Worm (Caenorhabditis elegans) whole organism, L2 larva: Measurements from ENCODE around the gene E01G6.1.
"Not testable (repeated sequence)": the region's sequence is repeated elsewhere in the genome, so short reads cannot be mapped to it uniquely, and the experiment has no call there.

ENCODE experiments used
- C34F6.9 ChIP-seq: fragments of 150-350 bp; optimal IDR thresholded peaks from 2 replicates; lab custom pipeline; 2014; ENCODE audit warnings: missing biosample characterization, missing genetic modification characterization
- F13H6.1 ChIP-seq: sonication (generic microtip); optimal IDR thresholded peaks from 2 replicates; lab custom pipeline; 2016; ENCODE audit warnings: missing genetic modification characterization, missing compliant biosample characterization
- R02D3.7 ChIP-seq: fragments of 150-350 bp; optimal IDR thresholded peaks from 2 replicates; lab custom pipeline; 2014; ENCODE audit warnings: missing biosample characterization, missing genetic modification characterization
- Y55F3AM.14 ChIP-seq: fragments of 200-800 bp; sonication (Bioruptor generic); optimal IDR thresholded peaks from 2 replicates; lab custom pipeline; 2018; ENCODE audit warnings: mild to moderate bottlenecking, missing genetic modification characterization, missing compliant biosample characterization
- ZK546.5 ChIP-seq: sonication (generic microtip); optimal IDR thresholded peaks from 2 replicates; lab custom pipeline; 2017; ENCODE audit warnings: missing biosample characterization, missing genetic modification characterization
- ama-1 ChIP-seq: fragments of 150-350 bp; optimal IDR thresholded peaks from 2 replicates; lab custom pipeline; 2018; ENCODE audit warnings: inconsistent platforms
- egl-27 ChIP-seq: sonication (generic microtip); optimal IDR thresholded peaks from 3 replicates; lab custom pipeline; 2017; ENCODE audit warnings: missing biosample characterization, missing genetic modification reagents, missing genetic modification characterization
- elt-3 ChIP-seq: sonication (generic microtip); optimal IDR thresholded peaks from 2 replicates; lab custom pipeline; 2017; ENCODE audit warnings: missing biosample characterization, missing genetic modification characterization
- fos-1 ChIP-seq: fragments of 150-350 bp; optimal IDR thresholded peaks from 2 replicates; lab custom pipeline; 2014; ENCODE audit warnings: missing biosample characterization, missing genetic modification characterization
- gmeb-1 ChIP-seq: fragments of 150-350 bp; optimal IDR thresholded peaks from 2 replicates; lab custom pipeline; 2014; ENCODE audit warnings: missing biosample characterization, missing genetic modification characterization
- lin-11 ChIP-seq: fragments of 150-350 bp; sonication (generic microtip); optimal IDR thresholded peaks from 2 replicates; lab custom pipeline; 2014; ENCODE audit warnings: missing biosample characterization, missing genetic modification characterization, inconsistent platforms, mixed read lengths
- lin-39 ChIP-seq: fragments of 150-350 bp; optimal IDR thresholded peaks from 2 replicates; lab custom pipeline; 2014; ENCODE audit warnings: missing biosample characterization, missing genetic modification reagents, missing genetic modification characterization
- lsy-2 ChIP-seq, 2 experiments: fragments of 150-350 bp in 1 of 2; sonication (generic microtip) in 1 of 2; optimal IDR thresholded peaks; 2 replicates each; lab custom pipeline; 2014 to 2017; ENCODE audit warnings: missing biosample characterization in 2 of 2, missing genetic modification characterization in 2 of 2
- mab-5 ChIP-seq: fragments of 150-350 bp; optimal IDR thresholded peaks from 2 replicates; lab custom pipeline; 2014; ENCODE audit warnings: missing biosample characterization, missing genetic modification characterization
- mbf-1 ChIP-seq: sonication (generic microtip); optimal IDR thresholded peaks from 2 replicates; lab custom pipeline; 2017; ENCODE audit warnings: missing biosample characterization, missing genetic modification characterization
- mdl-1 ChIP-seq, 2 experiments: fragments of 150-350 bp in 1 of 2; sonication (generic microtip) in 1 of 2; optimal IDR thresholded peaks; 2 replicates each; lab custom pipeline; 2017; ENCODE audit warnings: missing biosample characterization in 2 of 2, missing genetic modification characterization in 2 of 2
- nhr-10 ChIP-seq: sonication (generic microtip); optimal IDR thresholded peaks from 2 replicates; lab custom pipeline; 2017; ENCODE audit warnings: missing biosample characterization, missing genetic modification characterization
- nhr-12 ChIP-seq: fragments of 150-350 bp; optimal IDR thresholded peaks from 2 replicates; lab custom pipeline; 2014; ENCODE audit warnings: missing biosample characterization, missing genetic modification characterization
- nhr-129 ChIP-seq: fragments of 150-350 bp; optimal IDR thresholded peaks from 2 replicates; lab custom pipeline; 2014; ENCODE audit warnings: missing biosample characterization, missing genetic modification characterization
- nhr-21 ChIP-seq: fragments of 150-350 bp; optimal IDR thresholded peaks from 2 replicates; lab custom pipeline; 2014; ENCODE audit warnings: missing biosample characterization, missing genetic modification characterization
- nhr-23 ChIP-seq: fragments of 150-350 bp; optimal IDR thresholded peaks from 2 replicates; lab custom pipeline; 2014; ENCODE audit warnings: missing biosample characterization, missing genetic modification reagents, missing genetic modification characterization
- nhr-237 ChIP-seq: fragments of 150-350 bp; optimal IDR thresholded peaks from 2 replicates; lab custom pipeline; 2014; ENCODE audit warnings: missing biosample characterization, missing genetic modification characterization
- nhr-25 ChIP-seq: fragments of 150-350 bp; sonication (generic microtip); optimal IDR thresholded peaks from 3 replicates; lab custom pipeline; 2014; ENCODE audit warnings: missing biosample characterization, missing genetic modification characterization
- peb-1 ChIP-seq: fragments of 150-350 bp; optimal IDR thresholded peaks from 2 replicates; lab custom pipeline; 2014; ENCODE audit warnings: missing biosample characterization, missing genetic modification characterization
- sem-4 ChIP-seq: fragments of 150-350 bp; optimal IDR thresholded peaks from 2 replicates; lab custom pipeline; 2014; ENCODE audit warnings: missing biosample characterization, missing genetic modification reagents, missing genetic modification characterization
- skn-1 ChIP-seq: sonication (generic microtip); optimal IDR thresholded peaks from 2 replicates; lab custom pipeline; 2017; ENCODE audit warnings: missing biosample characterization, missing genetic modification characterization
- sma-3 ChIP-seq: sonication (generic microtip); optimal IDR thresholded peaks from 2 replicates; lab custom pipeline; 2016; ENCODE audit warnings: missing genetic modification reagents, missing genetic modification characterization, missing compliant biosample characterization
- sma-9 ChIP-seq, 2 experiments: fragments of 150-350 bp in 1 of 2; sonication (generic microtip) in 1 of 2; optimal IDR thresholded peaks; 2 replicates each; lab custom pipeline; 2014 to 2016; ENCODE audit warnings: missing genetic modification characterization in 2 of 2, mild to moderate bottlenecking in 1 of 2, missing biosample characterization in 1 of 2, missing compliant biosample characterization in 1 of 2, missing genetic modification reagents in 1 of 2, moderate library complexity in 1 of 2
- snpc-4 ChIP-seq: fragments of 150-350 bp; optimal IDR thresholded peaks from 2 replicates; lab custom pipeline; 2014; ENCODE audit warnings: missing biosample characterization, missing genetic modification characterization
- unc-39 ChIP-seq: fragments of 150-350 bp; optimal IDR thresholded peaks from 2 replicates; lab custom pipeline; 2014; ENCODE audit warnings: missing biosample characterization, missing genetic modification characterization
- unc-55 ChIP-seq: fragments of 150-350 bp; sonication (generic microtip); optimal IDR thresholded peaks from 3 replicates; lab custom pipeline; 2014; ENCODE audit warnings: missing biosample characterization, missing genetic modification reagents, missing genetic modification characterization
- ztf-1 ChIP-seq: fragments of 200-800 bp; sonication (Bioruptor generic); conservative IDR thresholded peaks from 2 replicates; pipeline ENCODE4 v1.3.6; 2022; ENCODE audit warnings: missing genetic modification characterization, missing compliant biosample characterization

E01G6.1 gene

DNA sequence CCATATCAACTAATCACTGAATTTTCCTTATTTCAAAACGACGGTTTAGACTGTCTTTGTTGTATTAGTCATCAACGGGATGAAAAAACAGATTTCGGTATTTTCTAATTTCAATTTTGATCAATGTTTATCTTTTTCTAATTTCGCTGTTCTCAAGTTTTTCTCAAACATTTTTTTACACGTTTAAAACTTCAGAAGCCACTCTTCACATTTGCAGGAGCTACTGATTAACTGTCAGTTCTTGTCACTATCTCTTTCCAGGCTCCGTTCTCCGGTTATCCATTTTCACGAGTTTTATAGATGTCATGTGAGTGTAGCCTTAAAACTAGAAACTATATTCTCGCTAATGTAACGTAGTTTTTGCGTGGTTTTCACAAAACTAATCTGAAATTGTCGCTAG, 29.9 kb downstream of the E01G6.1 start, which contains the start of gene C04B4.4:
Gene C04B4.4 (plus strand): TSS at position 301 of the 400 bp plus-strand sequence.
- TF ChIP-seq nhr-25 (tag; lab: Kevin White, UChicago) (no peak), Y55F3AM.14 (GFP tag; lab: Kevin White, UChicago) (no peak), snpc-4 (no peak), unc-39 (tag; lab: Kevin White, UChicago) (no peak), F13H6.1 (tag; lab: Kevin White, UChicago) (no peak), elt-3 (tag; lab: Kevin White, UChicago) (no peak), skn-1 (tag; lab: Kevin White, UChicago) (no peak), R02D3.7 (tag; lab: Kevin White, UChicago) (no peak), nhr-237 (tag; lab: Kevin White, UChicago) (no peak), ZK546.5 (tag; lab: Kevin White, UChicago) (no peak)

DNA sequence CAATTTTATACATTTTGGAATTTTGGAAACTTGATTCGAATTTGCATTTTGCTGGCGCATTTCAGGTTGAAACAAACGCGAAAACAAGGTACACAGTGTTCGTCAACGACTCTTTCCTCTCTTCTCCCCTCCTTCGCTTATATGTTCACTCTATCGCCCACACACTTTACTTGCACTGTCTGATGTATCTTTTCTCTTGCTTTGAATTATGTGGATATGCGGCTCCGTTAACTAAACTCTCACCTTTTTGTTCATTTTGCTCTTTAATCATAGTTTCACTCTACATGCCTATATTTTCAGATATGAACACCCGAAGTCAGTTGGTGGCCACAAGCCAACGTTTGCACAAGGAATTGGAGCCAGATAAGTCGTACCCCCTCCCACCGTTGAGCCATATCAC, 33.6 kb downstream of the E01G6.1 start, which contains the start of gene W06D11.1:
Gene W06D11.1 (plus strand): TSS at position 301 of the 400 bp plus-strand sequence.
- no peak for TF ChIP-seq peb-1 (tag; lab: Kevin White, UChicago)

DNA sequence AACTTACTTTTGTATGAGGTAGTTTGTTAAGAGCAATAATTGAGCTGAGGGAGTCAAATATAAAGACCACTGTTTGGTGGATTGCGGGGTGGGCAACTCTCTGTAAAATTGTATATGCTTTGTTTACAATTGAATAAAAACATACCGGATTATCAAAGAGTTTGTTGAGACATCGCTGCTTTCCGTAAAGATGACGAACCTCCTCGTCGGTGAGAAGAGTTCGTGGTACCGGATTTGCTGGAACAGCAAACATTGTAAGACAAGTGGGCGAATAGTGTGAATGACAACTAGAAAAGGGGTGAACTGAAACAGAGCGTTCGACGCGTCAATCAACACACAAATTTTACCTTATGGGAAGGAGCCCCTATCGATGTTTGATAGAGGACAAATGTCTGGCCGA, 35.7 kb downstream of the E01G6.1 start, which contains the start of gene W06D11.2:
Gene W06D11.2 (minus strand): TSS at position 339 of the 400 bp plus-strand sequence.
- no peak for TF ChIP-seq nhr-12 (tag; lab: Kevin White, UChicago)
- no peak for TF ChIP-seq nhr-25 (tag; lab: Kevin White, UChicago)

DNA sequence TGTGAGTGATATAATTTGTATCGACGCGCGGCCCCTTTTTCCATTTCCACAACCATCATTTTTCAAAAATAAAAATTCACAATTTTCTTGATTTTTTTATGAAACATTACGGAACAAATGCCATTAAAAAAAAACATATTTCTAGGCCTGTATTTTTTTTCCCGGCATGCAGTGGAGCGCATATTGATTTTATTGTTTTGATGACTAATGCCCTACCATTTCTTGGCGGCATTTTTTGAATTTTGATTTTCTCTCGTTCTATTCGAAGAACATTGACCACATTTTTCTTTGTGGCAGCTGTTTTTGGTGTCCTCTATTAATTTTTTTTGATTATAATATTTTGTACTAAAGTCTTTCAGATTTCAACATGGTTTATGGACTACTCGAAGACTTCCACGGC, 37.6 kb downstream of the E01G6.1 start, which contains the start of gene W06D11.3:
Gene W06D11.3 (plus strand): TSS at position 360 of the 400 bp plus-strand sequence.
- TF ChIP-seq nhr-25 (tag; lab: Kevin White, UChicago) (no peak), nhr-12 (tag; lab: Kevin White, UChicago) (no peak), unc-39 (tag; lab: Kevin White, UChicago) (no peak), nhr-21 (tag; lab: Kevin White, UChicago) (no peak), mab-5 (no peak), mbf-1 (tag; lab: Kevin White, UChicago) (no peak), gmeb-1 (no peak), nhr-237 (tag; lab: Kevin White, UChicago) (no peak), lin-39 (tag; lab: Kevin White, UChicago) (no peak), C34F6.9 (tag; lab: Kevin White, UChicago) (no peak), nhr-10 (tag; lab: Kevin White, UChicago) (no peak), lsy-2 (tag; optimal IDR thresholded peaks at IDR 0.05; lab: Kevin White, UChicago) (no peak), mdl-1 (tag; optimal IDR thresholded peaks at IDR 0.05; lab: Kevin White, UChicago) (no peak), ama-1 (lab: Kevin White, UChicago) (no peak), lin-11 (tag; lab: Kevin White, UChicago) (no peak), sem-4 (tag; lab: Kevin White, UChicago) (no peak)

DNA sequence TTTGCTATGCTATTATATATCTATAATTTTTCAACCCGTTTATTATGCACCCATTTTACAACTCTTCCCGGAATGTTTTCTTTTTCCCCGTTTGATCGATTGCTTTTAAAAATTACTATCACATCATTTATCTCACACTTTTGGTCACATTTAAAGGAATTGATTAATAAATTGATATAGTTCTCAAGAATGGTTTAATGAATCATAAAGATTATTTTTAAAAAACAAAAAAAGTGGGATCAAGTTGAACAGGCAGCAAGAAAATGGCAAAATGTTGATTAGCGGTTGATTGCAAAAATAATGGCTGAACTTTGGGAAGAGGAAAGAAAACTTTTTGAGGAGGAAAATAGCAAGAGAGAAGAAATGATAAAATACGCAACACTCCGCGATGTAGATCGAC, 39.2 kb downstream of the E01G6.1 start, which contains the start of gene W06D11.5:
Gene W06D11.5 (plus strand): TSS at position 301 of the 400 bp plus-strand sequence.
- TF ChIP-seq fos-1 (tag; lab: Kevin White, UChicago) (no peak), peb-1 (tag; lab: Kevin White, UChicago) (no peak)

DNA sequence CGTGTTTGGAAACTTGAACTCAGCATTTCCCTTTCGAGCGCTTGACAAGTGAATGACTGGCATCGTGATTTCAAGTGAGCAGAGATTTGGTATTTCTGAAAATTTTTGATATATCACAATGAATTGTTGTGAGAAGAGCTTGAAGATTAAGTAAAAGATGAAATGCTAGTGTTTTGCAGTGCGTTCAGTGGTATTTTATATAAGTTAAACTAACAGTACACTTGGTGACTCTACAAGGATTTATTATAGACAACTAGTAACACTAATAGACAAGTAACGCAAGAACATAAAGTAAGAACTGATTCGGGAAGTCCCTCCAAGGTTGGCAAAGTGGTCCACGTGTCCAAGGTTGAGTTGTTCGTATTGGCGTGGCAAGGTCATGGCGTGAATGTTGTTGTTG, 42.1 kb downstream of the E01G6.1 start, which contains the start of gene dot-1.3:
Gene dot-1.3 (minus strand): TSS at position 101 of the 400 bp plus-strand sequence.
- not testable (repeated sequence) for TF ChIP-seq egl-27; mdl-1 (tag; optimal IDR thresholded peaks at IDR 0.05; lab: Kevin White, UChicago); unc-55 (GFP tag; lab: Kevin White, UChicago)
- TF ChIP-seq, all 48 proteins: peak for 0; not testable (repeated sequence) for 48

DNA sequence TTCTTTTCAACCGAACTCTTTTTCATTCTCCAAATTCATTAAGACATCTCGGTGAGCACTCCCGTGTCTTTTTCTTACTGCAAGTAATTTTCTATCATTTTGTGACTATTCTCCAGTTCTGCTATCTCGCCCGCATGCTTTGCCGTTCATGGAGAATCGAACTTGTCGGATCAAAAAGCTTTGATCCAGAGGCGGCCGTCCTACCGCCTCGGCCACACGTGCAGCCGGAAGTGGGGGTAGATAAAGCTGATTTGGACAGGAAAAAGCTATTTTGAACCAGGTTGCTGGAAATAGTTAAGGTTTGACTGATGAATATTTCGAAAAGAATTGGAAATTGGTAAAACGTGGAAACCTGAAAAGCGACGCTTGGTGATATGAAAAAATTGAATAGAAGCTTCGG, 43.5 kb downstream of the E01G6.1 start:
- TF ChIP-seq sma-9 (GFP tag; optimal IDR thresholded peaks at IDR 0.05; lab: Kevin White, UChicago) (no peak), sma-9 (tag; optimal IDR thresholded peaks at IDR 0.05; lab: Kevin White, UChicago) (no peak), nhr-129 (no peak), sma-3 (GFP tag; lab: Kevin White, UChicago) (no peak), nhr-10 (tag; lab: Kevin White, UChicago) (no peak), gmeb-1 (no peak), lin-11 (tag; lab: Kevin White, UChicago) (no peak), ama-1 (lab: Kevin White, UChicago) (no peak), unc-39 (tag; lab: Kevin White, UChicago) (no peak), mdl-1 (tag; optimal IDR thresholded peaks at IDR 0.05; lab: Kevin White, UChicago) (no peak), ztf-1 (no peak), F13H6.1 (tag; lab: Kevin White, UChicago) (no peak), peb-1 (tag; lab: Kevin White, UChicago) (no peak), nhr-23 (tag; lab: Kevin White, UChicago) (no peak), C34F6.9 (tag; lab: Kevin White, UChicago) (no peak), lin-39 (tag; lab: Kevin White, UChicago) (no peak), nhr-237 (tag; lab: Kevin White, UChicago) (no peak)
